Worm (Caenorhabditis elegans) whole organism, midembryonic: ENCODE measurements around the gene mca-2.

Experiments used
- T22C8.4 ChIP-seq: fragments of 200-800 bp; sonication (Bioruptor generic); IDR thresholded peaks from 2 replicates; pipeline ENCODE4 v1.3.6; 2022; ENCODE audit warnings: missing genetic modification characterization, missing compliant biosample characterization
- cog-1 ChIP-seq: sonication (generic microtip); optimal IDR thresholded peaks from 2 replicates; lab custom pipeline; 2016; ENCODE audit warnings: missing genetic modification characterization, missing compliant biosample characterization
- flt-1 ChIP-seq: fragments of 200-800 bp; sonication (Bioruptor generic); IDR thresholded peaks from 2 replicates; pipeline ENCODE4 v1.3.6; 2022; ENCODE audit warnings: missing genetic modification characterization, missing compliant biosample characterization
- klf-2 ChIP-seq: fragments of 200-800 bp; sonication (Bioruptor generic); conservative IDR thresholded peaks from 2 replicates; pipeline ENCODE4 v1.3.6; 2022; ENCODE audit warnings: missing genetic modification reagents, missing genetic modification characterization, missing compliant biosample characterization
- med-1 ChIP-seq: sonication (generic microtip); optimal IDR thresholded peaks from 2 replicates; lab custom pipeline; 2017; ENCODE audit warnings: missing genetic modification characterization, mild to moderate bottlenecking, missing compliant biosample characterization, antibody characterized with exemption, missing genetic modification reagents; ENCODE audit not compliant: insufficient read depth
- ref-1 ChIP-seq: fragments of 200-800 bp; sonication (Bioruptor generic); conservative IDR thresholded peaks from 2 replicates; pipeline ENCODE4 v1.3.6; 2022; ENCODE audit warnings: missing genetic modification reagents, missing genetic modification characterization, missing compliant biosample characterization
- tab-1 ChIP-seq: fragments of 200-800 bp; sonication (Bioruptor generic); IDR thresholded peaks from 2 replicates; pipeline ENCODE4 v1.3.6; 2022; ENCODE audit warnings: missing genetic modification characterization, missing compliant biosample characterization
- ztf-23 ChIP-seq: fragments of 200-800 bp; sonication (Bioruptor generic); IDR thresholded peaks from 2 replicates; pipeline ENCODE4 v1.3.6; 2022; ENCODE audit warnings: missing genetic modification reagents, missing genetic modification characterization, missing compliant biosample characterization
- ztf-29 ChIP-seq: fragments of 200-800 bp; sonication (Bioruptor generic); IDR thresholded peaks from 2 replicates; pipeline ENCODE4 v1.3.6; 2022; ENCODE audit warnings: missing genetic modification reagents, missing genetic modification characterization, missing compliant biosample characterization

The mca-2 gene

ce11 chrIV:2140543-2140942 is 56.7 kb downstream of the mca-2 start, which contains the start of gene C54E4.12:
TSS of gene C54E4.12 (minus strand) at chrIV:2140643.
- TF ChIP-seq ztf-23 (GFP tag; lab: Robert Waterston, UW) (no peak), ztf-29 (GFP tag; lab: Robert Waterston, UW) (no peak), cog-1 (no peak), med-1 (GFP tag; lab: Kevin White, UChicago) (no peak), tab-1 (no peak), flt-1 (GFP tag; lab: Robert Waterston, UW) (no peak), klf-2 (GFP tag; lab: Robert Waterston, UW) (no peak), T22C8.4 (GFP tag; lab: Robert Waterston, UW) (no peak), ref-1 (GFP tag; lab: Robert Waterston, UW) (no peak)
